Worm (Caenorhabditis elegans): ENCODE results near the gene lam-1.

DNA sequence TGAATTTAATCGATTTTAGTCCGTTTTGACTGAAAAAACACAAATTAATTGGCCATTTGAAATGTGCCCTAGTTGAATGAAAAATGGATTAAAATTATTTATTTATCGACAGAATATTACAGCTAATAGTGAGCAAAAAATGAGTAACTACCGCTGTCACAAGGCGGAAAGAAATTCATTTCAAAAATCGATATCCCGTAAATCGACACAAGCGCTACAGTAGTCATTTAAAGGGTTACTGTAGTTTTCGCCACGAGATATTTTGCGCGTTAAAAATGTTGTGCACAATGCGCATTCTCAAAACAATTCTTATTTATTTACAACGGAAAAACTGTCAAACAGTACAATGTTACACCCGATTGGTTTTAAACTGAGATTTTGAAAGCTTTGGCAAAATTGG is 37.5 kb downstream of the lam-1 start:
- TF ChIP-seq nhr-11 (tag; optimal IDR thresholded peaks at IDR 0.05) (no peak), zip-11 (GFP tag; IDR thresholded peaks at IDR 0.05) (no peak), pha-4 (GFP tag; IDR thresholded peaks at IDR 0.05) (no peak), pha-4 (tag; optimal IDR thresholded peaks at IDR 0.05) (no peak), aly-2 (tag; optimal IDR thresholded peaks at IDR 0.05) (no peak), nhr-28 (tag; optimal IDR thresholded peaks at IDR 0.05) (no peak), zag-1 (tag; optimal IDR thresholded peaks at IDR 0.05) (no peak), daf-16 (GFP tag; optimal IDR thresholded peaks at IDR 0.05) (no peak), daf-16 (tag; optimal IDR thresholded peaks at IDR 0.05) (no peak), nhr-76 (tag; optimal IDR thresholded peaks at IDR 0.05) (no peak), egl-27 (tag; optimal IDR thresholded peaks at IDR 0.05) (no peak), ctbp-1 (GFP tag; IDR thresholded peaks at IDR 0.05) (no peak), daf-12 (tag; optimal IDR thresholded peaks at IDR 0.05) (no peak), Y105C5A.15 (GFP tag; IDR thresholded peaks at IDR 0.05) (no peak), pqm-1 (tag; optimal IDR thresholded peaks at IDR 0.05) (no peak), nhr-237 (tag; optimal IDR thresholded peaks at IDR 0.05) (no peak)
